Worm (Caenorhabditis elegans) whole organism, L4 larva: ENCODE results near the gene vps-54.

Source experiments
- F26F4.8 ChIP-seq: fragments of 200-800 bp; sonication (Bioruptor generic); conservative IDR thresholded peaks from 2 replicates; pipeline ENCODE4 v1.3.6; 2022; ENCODE audit warnings: missing genetic modification characterization, missing compliant biosample characterization
- F37D6.2 ChIP-seq: sonication (generic microtip); optimal IDR thresholded peaks from 2 replicates; lab custom pipeline; 2016; ENCODE audit warnings: mild to moderate bottlenecking, missing genetic modification characterization, missing compliant biosample characterization
- R02D3.7 ChIP-seq: fragments of 150-350 bp; sonication (generic microtip); optimal IDR thresholded peaks from 3 replicates; lab custom pipeline; 2014; ENCODE audit warnings: missing biosample characterization, missing genetic modification characterization
- T20F7.1 ChIP-seq: fragments of 200-800 bp; sonication (Bioruptor generic); optimal IDR thresholded peaks from 2 replicates; lab custom pipeline; 2018; ENCODE audit warnings: mild to moderate bottlenecking, missing genetic modification characterization, missing compliant biosample characterization
- ZK337.2 ChIP-seq: fragments of 200-800 bp; sonication (Bioruptor generic); IDR thresholded peaks from 2 replicates; pipeline ENCODE4 v1.3.6; 2022; ENCODE audit warnings: missing genetic modification reagents, missing genetic modification characterization, missing compliant biosample characterization
- ZK546.5 ChIP-seq, 2 experiments: sonication (generic microtip); optimal IDR thresholded peaks; 2 replicates each; lab custom pipeline; 2017; ENCODE audit warnings: missing biosample characterization in 2 of 2, missing genetic modification characterization in 2 of 2
- aha-1 ChIP-seq: fragments of 150-350 bp; peaks from one replicate; lab custom pipeline; 2014; ENCODE audit warnings: missing biosample characterization, missing genetic modification characterization
- aly-2 ChIP-seq: sonication (generic microtip); optimal IDR thresholded peaks from 2 replicates; lab custom pipeline; 2018; ENCODE audit warnings: missing biosample characterization, missing genetic modification characterization
- ceh-32 ChIP-seq: sonication (generic microtip); optimal IDR thresholded peaks from 2 replicates; lab custom pipeline; 2016; ENCODE audit warnings: mild to moderate bottlenecking, missing genetic modification characterization, missing compliant biosample characterization; ENCODE audit not compliant: poor library complexity
- ceh-62 ChIP-seq: sonication (generic microtip); optimal IDR thresholded peaks from 2 replicates; lab custom pipeline; 2017; ENCODE audit warnings: missing biosample characterization, missing genetic modification characterization
- daf-12 ChIP-seq: fragments of 150-350 bp; optimal IDR thresholded peaks from 2 replicates; lab custom pipeline; 2014; ENCODE audit warnings: missing biosample characterization, missing genetic modification reagents, missing genetic modification characterization
- daf-16 ChIP-seq, 3 experiments: sonication (generic microtip); optimal IDR thresholded peaks; 2 replicates each; lab custom pipeline; 2016 to 2017; ENCODE audit warnings: missing genetic modification characterization in 3 of 3, missing genetic modification reagents in 3 of 3, mild to moderate bottlenecking in 2 of 3, missing compliant biosample characterization in 2 of 3, missing biosample characterization in 1 of 3, moderate library complexity in 1 of 3
- dmd-6 ChIP-seq: fragments of 200-800 bp; sonication (Bioruptor generic); IDR thresholded peaks from 2 replicates; pipeline ENCODE4 v1.3.6; 2022; ENCODE audit warnings: missing genetic modification reagents, missing genetic modification characterization, missing compliant biosample characterization
- dmd-9 ChIP-seq: fragments of 200-800 bp; sonication (Bioruptor generic); IDR thresholded peaks from 2 replicates; pipeline ENCODE4 v1.3.6; 2022; ENCODE audit warnings: missing genetic modification reagents, missing genetic modification characterization, missing compliant biosample characterization
- dpl-1 ChIP-seq: fragments of 150-350 bp; optimal IDR thresholded peaks from 2 replicates; lab custom pipeline; 2014; ENCODE audit warnings: missing biosample characterization, missing genetic modification reagents, missing genetic modification characterization
- hlh-11 ChIP-seq: fragments of 200-800 bp; sonication (Bioruptor generic); optimal IDR thresholded peaks from 2 replicates; lab custom pipeline; 2018; ENCODE audit warnings: mild to moderate bottlenecking, missing genetic modification characterization, missing compliant biosample characterization
- lim-7 ChIP-seq: fragments of 200-800 bp; sonication (Bioruptor generic); IDR thresholded peaks from 2 replicates; pipeline ENCODE4 v1.3.6; 2022; ENCODE audit warnings: missing genetic modification characterization, missing compliant biosample characterization
- lin-1 ChIP-seq: fragments of 200-800 bp; sonication (Bioruptor generic); IDR thresholded peaks from 2 replicates; pipeline ENCODE4 v1.3.6; 2022; ENCODE audit warnings: missing genetic modification reagents, missing genetic modification characterization, missing compliant biosample characterization
- lin-13 ChIP-seq: fragments of 150-350 bp; optimal IDR thresholded peaks from 2 replicates; lab custom pipeline; 2014; ENCODE audit warnings: missing biosample characterization, missing genetic modification reagents, missing genetic modification characterization
- mdl-1 ChIP-seq, 2 experiments: fragments of 150-350 bp in 1 of 2; sonication (generic microtip) in 1 of 2; optimal IDR thresholded peaks; 2 replicates each; lab custom pipeline; 2014 to 2017; ENCODE audit warnings: missing biosample characterization in 2 of 2, missing genetic modification characterization in 2 of 2
- mxl-3 ChIP-seq: fragments of 200-800 bp; sonication (Bioruptor generic); optimal IDR thresholded peaks from 2 replicates; lab custom pipeline; 2018; ENCODE audit warnings: mild to moderate bottlenecking, missing genetic modification characterization, missing compliant biosample characterization
- nhr-111 ChIP-seq: fragments of 200-800 bp; sonication (Bioruptor generic); optimal IDR thresholded peaks from 2 replicates; lab custom pipeline; 2018; ENCODE audit warnings: mild to moderate bottlenecking, missing genetic modification characterization, missing compliant biosample characterization
- nhr-48 ChIP-seq: sonication (generic microtip); optimal IDR thresholded peaks from 2 replicates; lab custom pipeline; 2016; ENCODE audit warnings: mild to moderate bottlenecking, missing genetic modification characterization, missing compliant biosample characterization
- nhr-6 ChIP-seq: fragments of 150-350 bp; optimal IDR thresholded peaks from 2 replicates; lab custom pipeline; 2014; ENCODE audit warnings: missing biosample characterization, missing genetic modification characterization
- skn-1 ChIP-seq: fragments of 150-350 bp; optimal IDR thresholded peaks from 2 replicates; lab custom pipeline; 2014; ENCODE audit warnings: missing biosample characterization, missing genetic modification characterization
- snpc-1.2 ChIP-seq: fragments of 200-800 bp; sonication (Bioruptor generic); IDR thresholded peaks from 2 replicates; pipeline ENCODE4 v1.3.6; 2022; ENCODE audit warnings: missing genetic modification reagents, missing genetic modification characterization, missing compliant biosample characterization
- snpc-4 ChIP-seq: fragments of 150-350 bp; optimal IDR thresholded peaks from 2 replicates; lab custom pipeline; 2014; ENCODE audit warnings: missing biosample characterization, missing genetic modification characterization
- zip-11 ChIP-seq: fragments of 200-800 bp; sonication (Bioruptor generic); IDR thresholded peaks from 2 replicates; pipeline ENCODE4 v1.3.6; 2022; ENCODE audit warnings: missing genetic modification characterization, missing compliant biosample characterization

The vps-54 gene

DNA sequence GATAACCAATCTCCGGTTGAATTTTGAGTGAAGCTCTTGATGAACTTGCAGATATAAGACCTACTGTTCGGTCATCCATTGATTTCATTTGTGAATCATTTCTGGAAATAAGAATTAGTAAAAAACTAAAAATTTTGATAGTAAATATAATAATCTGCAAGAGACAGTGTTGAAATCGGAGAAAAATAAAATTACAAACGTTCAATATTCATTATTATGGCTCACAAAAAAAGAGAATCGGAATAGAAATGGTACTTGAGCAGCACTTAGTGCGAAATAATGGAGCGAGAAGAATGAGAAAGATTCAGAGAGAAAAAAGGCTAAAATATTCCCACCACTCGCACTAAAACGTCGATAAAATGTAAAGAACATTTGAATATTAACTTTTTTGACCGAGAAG is at the start of gene vps-54:
Gene vps-54 (minus strand): TSS at position 101 of the 400 bp plus-strand sequence.
- TF ChIP-seq lin-1 (GFP tag; lab: Robert Waterston, UW), result no peak
- no peak for TF ChIP-seq lim-7 (GFP tag; lab: Robert Waterston, UW)
- no peak for TF ChIP-seq ceh-32 (tag; lab: Kevin White, UChicago)
- no peak for TF ChIP-seq skn-1 (tag; lab: Kevin White, UChicago)
- no peak for TF ChIP-seq mxl-3 (GFP tag; lab: Kevin White, UChicago)

DNA sequence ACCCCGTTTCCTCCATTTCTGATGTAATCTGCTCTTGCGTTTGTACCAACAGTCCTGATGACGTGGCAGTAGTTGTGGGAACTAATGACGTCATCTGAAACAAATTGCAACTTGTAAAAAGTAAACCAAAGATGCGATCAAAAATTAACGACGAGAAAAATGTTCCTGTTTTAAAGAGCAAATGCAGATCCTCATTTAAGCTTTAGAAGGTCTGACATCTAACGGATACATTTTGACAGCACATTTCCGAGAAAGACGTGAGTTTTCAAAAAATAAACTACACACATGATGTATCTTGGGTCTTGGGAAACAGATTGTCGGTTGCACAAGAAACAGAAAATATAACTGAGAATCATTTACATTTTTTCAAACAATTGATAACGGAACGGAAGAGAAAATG is 39.3 kb upstream of the vps-54 start, which contains the start of gene H09F14.1:
Gene H09F14.1 (minus strand): TSS at position 101 of the 400 bp plus-strand sequence.
- TF ChIP-seq zip-11 (GFP tag; lab: Robert Waterston, UW) (no peak), ceh-32 (tag; lab: Kevin White, UChicago) (no peak), skn-1 (tag; lab: Kevin White, UChicago) (no peak), lin-13 (GFP tag; lab: Kevin White, UChicago) (no peak), hlh-11 (tag; lab: Kevin White, UChicago) (no peak), F26F4.8 (GFP tag; lab: Robert Waterston, UW) (no peak), nhr-111 (GFP tag; lab: Kevin White, UChicago) (no peak), dmd-6 (GFP tag; lab: Robert Waterston, UW) (no peak), snpc-4 (tag; lab: Kevin White, UChicago) (no peak)

- no peak for TF ChIP-seq daf-16 (GFP tag; optimal IDR thresholded peaks at IDR 0.05; lab: Kevin White, UChicago)
- TF ChIP-seq daf-16 (tag; optimal IDR thresholded peaks at IDR 0.05; lab: Kevin White, UChicago), result peak; percentile 4
- TF ChIP-seq dpl-1 (GFP tag; lab: Kevin White, UChicago), result no peak
- TF ChIP-seq nhr-6, result no peak
- TF ChIP-seq aha-1, result peak; percentile 96
- TF ChIP-seq aly-2 (tag; lab: Kevin White, UChicago), result no peak
Observed at ce11 chrV:10602051-10602937, 26.1 kb upstream of the vps-54 start, which contains the start of gene H27A22.1. Gene H27A22.1 (plus strand): TSS chrV:10602555.

ce11 chrV:10598670-10599154 is 22.5 kb upstream of the vps-54 start, which contains the start of gene scpl-4:
Gene scpl-4 (plus strand): TSS chrV:10599104.
- no peak for TF ChIP-seq ZK337.2 (GFP tag; lab: Robert Waterston, UW)
- peak; percentile 88 for TF ChIP-seq T20F7.1 (GFP tag; lab: Kevin White, UChicago)
- no peak for TF ChIP-seq dpl-1 (GFP tag; lab: Kevin White, UChicago)
- peak; percentile 21 for TF ChIP-seq R02D3.7 (tag; lab: Kevin White, UChicago)

DNA sequence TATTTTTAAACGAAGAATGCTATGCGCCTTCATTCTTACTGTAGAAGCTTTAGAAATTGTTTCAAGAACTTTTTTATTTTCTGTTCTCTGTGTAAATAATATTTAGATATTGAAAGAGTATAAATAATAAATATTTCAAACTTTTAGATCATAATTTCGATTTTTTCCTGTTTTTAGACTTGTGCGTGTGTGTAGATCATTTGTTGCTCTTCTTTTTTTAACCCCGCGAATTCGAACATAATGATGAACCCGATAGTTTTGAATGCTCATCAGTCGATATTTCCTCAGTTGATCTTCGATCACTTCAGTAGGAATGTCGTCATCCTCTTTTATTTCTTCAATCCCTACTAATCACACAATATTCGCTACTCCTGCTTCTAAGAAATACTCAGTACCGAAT is 21.0 kb upstream of the vps-54 start, which contains the start of gene T21C9.13:
Gene T21C9.13 (plus strand): TSS at position 33 of the 400 bp plus-strand sequence.
- TF ChIP-seq mdl-1 (tag; optimal IDR thresholded peaks at IDR 0.05; lab: Kevin White, UChicago) (no peak), nhr-48 (no peak), dmd-9 (GFP tag; lab: Robert Waterston, UW) (no peak), daf-12 (no peak), ZK546.5 (tag; optimal IDR thresholded peaks at IDR 0.05; lab: Kevin White, UChicago) (no peak)

- no peak for TF ChIP-seq snpc-1.2 (GFP tag; lab: Robert Waterston, UW)
- TF ChIP-seq ceh-32 (tag; lab: Kevin White, UChicago), result no peak
- TF ChIP-seq F37D6.2 (tag; lab: Kevin White, UChicago), result no peak
- TF ChIP-seq ceh-62, result no peak
Observed at ce11 chrV:10594810-10595209, 18.6 kb upstream of the vps-54 start, which contains the start of gene T21C9.11. Gene T21C9.11 (minus strand): TSS chrV:10594910.
